Fruit fly (Drosophila melanogaster) whole organism, embryonic: ENCODE data around the gene Ptp36E.

Experiments
- C15 ChIP-seq: fragments of 200-800 bp; sonication (Bioruptor generic); IDR thresholded peaks from 3 replicates; pipeline ENCODE4 v1.3.6; 2022; ENCODE audit warnings: missing biosample characterization, missing genetic modification characterization
- CG10366 ChIP-seq: fragments of 200-800 bp; sonication (Bioruptor generic); IDR thresholded peaks from 2 replicates; pipeline ENCODE4 v1.3.6; 2022; ENCODE audit warnings: missing biosample characterization, missing genetic modification characterization
- CG10462 ChIP-seq: fragments of 200-800 bp; sonication (Bioruptor generic); optimal IDR thresholded peaks from 2 replicates; lab custom pipeline; 2016; ENCODE audit warnings: missing biosample characterization, missing genetic modification characterization
- CG10979 ChIP-seq: fragments of 200-800 bp; sonication (Bioruptor generic); optimal IDR thresholded peaks from 2 replicates; lab custom pipeline; 2018; ENCODE audit warnings: missing biosample characterization, mild to moderate bottlenecking, missing genetic modification characterization, moderate library complexity
- CG11504 ChIP-seq: fragments of 200-800 bp; sonication (Bioruptor generic); optimal IDR thresholded peaks from 3 replicates; lab custom pipeline; 2019; ENCODE audit warnings: missing biosample characterization, mild to moderate bottlenecking, missing genetic modification characterization, moderate library complexity
- CG14965 ChIP-seq: fragments of 200-800 bp; sonication (Bioruptor generic); optimal IDR thresholded peaks from 2 replicates; lab custom pipeline; 2016; ENCODE audit warnings: missing biosample characterization, missing genetic modification characterization, borderline replicate concordance
- CG15269 ChIP-seq: fragments of 200-800 bp; sonication (Bioruptor generic); optimal IDR thresholded peaks from 2 replicates; lab custom pipeline; 2018; ENCODE audit warnings: missing biosample characterization, mild to moderate bottlenecking, missing genetic modification characterization, moderate library complexity
- CG1529 ChIP-seq: fragments of 200-800 bp; sonication (Bioruptor generic); optimal IDR thresholded peaks from 3 replicates; lab custom pipeline; 2018; ENCODE audit warnings: missing biosample characterization, missing genetic modification characterization
- CG15696 ChIP-seq: fragments of 200-800 bp; sonication (Bioruptor generic); optimal IDR thresholded peaks from 2 replicates; lab custom pipeline; 2019; ENCODE audit warnings: missing biosample characterization, mild to moderate bottlenecking, missing genetic modification characterization, moderate library complexity
- CG16863 ChIP-seq: fragments of 200-800 bp; sonication (Bioruptor generic); optimal IDR thresholded peaks from 3 replicates; lab custom pipeline; 2016; ENCODE audit warnings: missing biosample characterization, missing genetic modification characterization
- CG17829 ChIP-seq: fragments of 200-800 bp; optimal IDR thresholded peaks from 2 replicates; lab custom pipeline; 2019; ENCODE audit warnings: missing biosample characterization, mild to moderate bottlenecking, missing genetic modification characterization, moderate library complexity
- CG18599 ChIP-seq: fragments of 200-800 bp; sonication (Bioruptor generic); optimal IDR thresholded peaks from 3 replicates; lab custom pipeline; 2017; ENCODE audit warnings: missing biosample characterization, missing genetic modification characterization, mild to moderate bottlenecking, moderate library complexity, missing genetic modification reagents
- CG18764 ChIP-seq: fragments of 200-800 bp; sonication (Bioruptor generic); optimal IDR thresholded peaks from 3 replicates; lab custom pipeline; 2016; ENCODE audit warnings: missing biosample characterization, missing genetic modification characterization
- CG33213 ChIP-seq: fragments of 200-800 bp; sonication (Bioruptor generic); optimal IDR thresholded peaks from 3 replicates; lab custom pipeline; 2016; ENCODE audit warnings: missing biosample characterization, missing genetic modification characterization
- CG34376 ChIP-seq: fragments of 200-800 bp; sonication (Bioruptor generic); optimal IDR thresholded peaks from 2 replicates; lab custom pipeline; 2018; ENCODE audit warnings: missing biosample characterization, mild to moderate bottlenecking, missing genetic modification characterization
- CG6175 ChIP-seq: fragments of 200-800 bp; sonication (Bioruptor generic); IDR thresholded peaks from 3 replicates; pipeline ENCODE4 v1.3.6; 2022; ENCODE audit warnings: missing biosample characterization, missing genetic modification characterization
- CG6765 ChIP-seq: fragments of 200-800 bp; sonication (Bioruptor generic); optimal IDR thresholded peaks from 3 replicates; lab custom pipeline; 2017; ENCODE audit warnings: missing biosample characterization, mild to moderate bottlenecking, missing genetic modification characterization
- CG9797 ChIP-seq: fragments of 200-800 bp; sonication (Bioruptor generic); optimal IDR thresholded peaks from 3 replicates; lab custom pipeline; 2018; ENCODE audit warnings: missing biosample characterization, mild to moderate bottlenecking, missing genetic modification characterization
- CG9876 ChIP-seq: fragments of 200-800 bp; sonication (Bioruptor generic); optimal IDR thresholded peaks from 2 replicates; lab custom pipeline; 2016; ENCODE audit warnings: missing biosample characterization, missing genetic modification characterization
- CG9932 ChIP-seq: fragments of 200-800 bp; sonication (Bioruptor generic); IDR thresholded peaks from 2 replicates; pipeline ENCODE4 v1.3.6; 2022; ENCODE audit warnings: missing biosample characterization, missing genetic modification characterization
- Chrac-16 ChIP-seq: fragments of 200-800 bp; sonication (Bioruptor generic); optimal IDR thresholded peaks from 3 replicates; lab custom pipeline; 2016; ENCODE audit warnings: missing biosample characterization, missing genetic modification characterization
- CoRest ChIP-seq: fragments of 200-800 bp; sonication (Bioruptor generic); optimal IDR thresholded peaks from 3 replicates; lab custom pipeline; 2018; ENCODE audit warnings: missing biosample characterization, mild to moderate bottlenecking, missing genetic modification characterization, moderate library complexity
- D19A ChIP-seq: fragments of 200-800 bp; optimal IDR thresholded peaks from 3 replicates; lab custom pipeline; 2019; ENCODE audit warnings: missing biosample characterization, mild to moderate bottlenecking, missing genetic modification characterization, moderate library complexity
- Deaf1 ChIP-seq: fragments of 200-800 bp; optimal IDR thresholded peaks from 3 replicates; lab custom pipeline; 2019; ENCODE audit warnings: missing biosample characterization, mild to moderate bottlenecking, missing genetic modification characterization, moderate library complexity
- Dip2 ChIP-seq: fragments of 200-800 bp; sonication (Bioruptor generic); IDR thresholded peaks from 2 replicates; pipeline ENCODE4 v1.3.6; 2022; ENCODE audit warnings: missing biosample characterization, missing genetic modification characterization
- ERR ChIP-seq: fragments of 200-800 bp; sonication (Bioruptor generic); optimal IDR thresholded peaks from 2 replicates; lab custom pipeline; 2016; ENCODE audit warnings: missing biosample characterization, missing genetic modification characterization
- H2.0 ChIP-seq: fragments of 200-800 bp; sonication (Bioruptor generic); IDR thresholded peaks from 2 replicates; pipeline ENCODE4 v1.3.6; 2022; ENCODE audit warnings: missing biosample characterization, missing genetic modification characterization
- HmgZ ChIP-seq: fragments of 200-800 bp; sonication (Bioruptor generic); optimal IDR thresholded peaks from 2 replicates; lab custom pipeline; 2018; ENCODE audit warnings: missing biosample characterization, mild to moderate bottlenecking, missing genetic modification characterization
- Kr ChIP-seq: fragments of 200-800 bp; sonication (Bioruptor generic); optimal IDR thresholded peaks from 2 replicates; lab custom pipeline; 2017; ENCODE audit warnings: missing biosample characterization, mild to moderate bottlenecking, missing genetic modification characterization
- Mad ChIP-seq: fragments of 200-800 bp; sonication (Bioruptor generic); optimal IDR thresholded peaks from 2 replicates; lab custom pipeline; 2016; ENCODE audit warnings: missing biosample characterization, missing genetic modification characterization
- Med ChIP-seq: fragments of 200-800 bp; sonication (Bioruptor generic); peaks from one replicate; lab custom pipeline; 2016; ENCODE audit warnings: missing biosample characterization, missing genetic modification characterization, mild to moderate bottlenecking, inconsistent platforms, moderate library complexity
- Pdp1 ChIP-seq, 2 experiments: fragments of 200-800 bp; sonication (Bioruptor generic); optimal IDR thresholded peaks; 3 replicates each; lab custom pipeline; 2016; ENCODE audit warnings: missing biosample characterization in 2 of 2, missing genetic modification characterization in 2 of 2, mild to moderate bottlenecking in 1 of 2, moderate library complexity in 1 of 2
- Sin3A ChIP-seq: fragments of >200 bp; optimal IDR thresholded peaks from 2 replicates; lab custom pipeline; 2018
- ara ChIP-seq: fragments of 200-800 bp; sonication (Bioruptor generic); IDR thresholded peaks from 2 replicates; pipeline ENCODE4 v1.3.6; 2022; ENCODE audit warnings: missing biosample characterization, missing genetic modification characterization
- bigmax ChIP-seq: fragments of 200-800 bp; sonication (Bioruptor generic); optimal IDR thresholded peaks from 2 replicates; lab custom pipeline; 2018; ENCODE audit warnings: missing biosample characterization, mild to moderate bottlenecking, missing genetic modification characterization
- bowl ChIP-seq: fragments of 200-800 bp; sonication (Bioruptor generic); IDR thresholded peaks from 2 replicates; pipeline ENCODE4 v1.3.6; 2022; ENCODE audit warnings: missing biosample characterization, missing genetic modification characterization
- cato ChIP-seq: fragments of 200-800 bp; sonication (Bioruptor generic); optimal IDR thresholded peaks from 2 replicates; lab custom pipeline; 2016; ENCODE audit warnings: missing biosample characterization, missing genetic modification characterization, borderline replicate concordance
- cg ChIP-seq: fragments of 200-800 bp; sonication (Bioruptor generic); optimal IDR thresholded peaks from 3 replicates; lab custom pipeline; 2019; ENCODE audit warnings: missing biosample characterization, mild to moderate bottlenecking, missing genetic modification characterization, moderate library complexity
- dimm ChIP-seq: fragments of 200-800 bp; sonication (Bioruptor generic); IDR thresholded peaks from 2 replicates; pipeline ENCODE4 v1.3.6; 2022; ENCODE audit warnings: missing biosample characterization, missing genetic modification characterization
- fd96Cb ChIP-seq: fragments of 200-800 bp; sonication (Bioruptor generic); optimal IDR thresholded peaks from 2 replicates; lab custom pipeline; 2018; ENCODE audit warnings: missing biosample characterization, mild to moderate bottlenecking, missing genetic modification characterization, moderate library complexity
- gem ChIP-seq: fragments of 200-800 bp; sonication (Bioruptor generic); optimal IDR thresholded peaks from 2 replicates; lab custom pipeline; 2019; ENCODE audit warnings: missing biosample characterization, mild to moderate bottlenecking, missing genetic modification characterization, moderate library complexity
- gfzf ChIP-seq: fragments of 200-800 bp; sonication (Bioruptor generic); optimal IDR thresholded peaks from 2 replicates; lab custom pipeline; 2016; ENCODE audit warnings: missing biosample characterization, mild to moderate bottlenecking, missing genetic modification characterization, moderate library complexity
- knrl ChIP-seq: fragments of 200-800 bp; sonication (Bioruptor generic); IDR thresholded peaks from 3 replicates; pipeline ENCODE4 v1.3.6; 2022; ENCODE audit warnings: missing biosample characterization, missing genetic modification characterization; ENCODE audit not compliant: partially characterized antibody
- repo ChIP-seq: fragments of 200-800 bp; sonication (Bioruptor generic); optimal IDR thresholded peaks from 2 replicates; lab custom pipeline; 2016; ENCODE audit warnings: missing biosample characterization, missing genetic modification characterization
- salm ChIP-seq: fragments of 200-800 bp; sonication (Bioruptor generic); optimal IDR thresholded peaks from 2 replicates; lab custom pipeline; 2018; ENCODE audit warnings: missing biosample characterization, mild to moderate bottlenecking, missing genetic modification characterization
- sd ChIP-seq: fragments of 200-800 bp; sonication (Bioruptor generic); optimal IDR thresholded peaks from 3 replicates; lab custom pipeline; 2018; ENCODE audit warnings: missing biosample characterization, mild to moderate bottlenecking, missing genetic modification characterization, moderate library complexity
- sens ChIP-seq: fragments of 200-800 bp; sonication (Bioruptor generic); peaks from one replicate; lab custom pipeline; 2016; ENCODE audit warnings: missing biosample characterization, missing genetic modification characterization
- stc ChIP-seq: fragments of 200-800 bp; sonication (Bioruptor generic); IDR thresholded peaks from 2 replicates; pipeline ENCODE4 v1.3.6; 2022; ENCODE audit warnings: missing biosample characterization, missing genetic modification characterization
- zen ChIP-seq: fragments of 200-800 bp; sonication (Bioruptor generic); optimal IDR thresholded peaks from 3 replicates; lab custom pipeline; 2018; ENCODE audit warnings: missing biosample characterization, mild to moderate bottlenecking, missing genetic modification characterization, moderate library complexity
- zen2 ChIP-seq: fragments of 200-800 bp; sonication (Bioruptor generic); IDR thresholded peaks from 3 replicates; pipeline ENCODE4 v1.3.6; 2022; ENCODE audit warnings: missing biosample characterization, missing genetic modification characterization; ENCODE audit not compliant: partially characterized antibody

Ptp36E gene

DNA sequence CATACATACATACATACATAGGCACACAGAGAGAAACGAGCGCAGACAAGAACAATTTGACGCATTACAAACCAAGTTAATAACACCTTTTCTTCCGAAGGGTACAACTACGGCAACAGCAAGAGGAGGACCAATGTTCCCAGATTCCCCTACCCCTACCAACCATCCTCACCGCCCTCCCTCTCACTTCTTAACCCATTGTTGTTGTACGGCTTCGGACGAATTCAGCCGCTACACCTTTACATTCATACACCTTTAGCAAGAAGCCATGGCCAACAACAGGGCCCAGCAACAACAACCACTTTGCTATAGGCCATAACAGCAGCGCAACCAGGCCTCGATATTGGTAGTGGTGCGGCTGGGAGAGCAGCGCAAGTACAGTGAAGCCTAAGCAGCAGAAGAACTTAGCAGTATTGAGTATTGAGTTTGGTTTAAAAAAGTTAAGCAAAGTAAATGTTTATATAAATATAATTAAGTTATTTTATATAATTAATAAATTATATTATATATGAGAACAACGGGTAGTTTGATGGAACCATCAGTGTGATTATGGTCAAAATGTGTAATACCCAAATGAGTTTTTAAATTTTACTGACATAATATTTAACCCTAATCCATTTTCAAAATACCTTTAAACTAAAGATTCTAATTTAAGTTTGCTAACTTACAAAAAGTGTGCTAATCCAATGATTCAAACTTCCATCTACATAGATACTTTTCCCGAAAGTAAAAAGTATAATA, 34.2 kb downstream of the Ptp36E start (continued):
- no peak for TF ChIP-seq salm (tag; lab: Kevin White, UChicago)
- TF ChIP-seq stc = no peak
- TF ChIP-seq sens (GFP tag; lab: Kevin White, UChicago) = peak; percentile 78
- no peak for TF ChIP-seq Dip2 (GFP tag; lab: Robert Waterston, UW)
- no peak for TF ChIP-seq bowl (GFP tag; lab: Robert Waterston, UW)
- no peak for TF ChIP-seq HmgZ
- no peak for TF ChIP-seq cato (GFP tag; lab: Kevin White, UChicago)
- TF ChIP-seq CG9876 = no peak
- TF ChIP-seq Sin3A (lab: Kevin White, UChicago) = no peak
- peak; percentile 21 for TF ChIP-seq fd96Cb (tag; lab: Kevin White, UChicago)
- no peak for TF ChIP-seq Kr
- peak in 1 of 2 experiments; percentile 48 for TF ChIP-seq Pdp1 (GFP tag; optimal IDR thresholded peaks at IDR 0.05; lab: Kevin White, UChicago)
- peak; percentile 28; the same call in 1 of the 2 replicates for TF ChIP-seq CG10366
- TF ChIP-seq gem (tag; lab: Kevin White, UChicago) = peak; percentile 52
- TF ChIP-seq Deaf1 = no peak
- no peak for TF ChIP-seq CG18599 (GFP tag; lab: Kevin White, UChicago)
- TF ChIP-seq CG15696 (tag; lab: Kevin White, UChicago) = peak; percentile 2
- TF ChIP-seq CG33213 (GFP tag; lab: Kevin White, UChicago) = no peak
- TF ChIP-seq zen (tag; lab: Kevin White, UChicago) = no peak
- TF ChIP-seq bigmax (GFP tag; lab: Kevin White, UChicago) = no peak
- TF ChIP-seq CG11504 (tag; lab: Kevin White, UChicago) = peak; percentile 21
- TF ChIP-seq CG1529 (GFP tag; lab: Kevin White, UChicago) = no peak
- TF ChIP-seq CG16863 (GFP tag; lab: Kevin White, UChicago) = no peak
- TF ChIP-seq C15 (GFP tag; lab: Robert Waterston, UW) = no peak
- no peak for TF ChIP-seq dimm
- peak; percentile 83 for TF ChIP-seq cg (GFP tag; lab: Kevin White, UChicago)
- TF ChIP-seq gfzf (GFP tag; lab: Kevin White, UChicago) = no peak
- TF ChIP-seq CoRest (tag; lab: Kevin White, UChicago) = no peak
- 0 out of 2 replicates have a peak, but pooled peaks have one; percentile 4 for TF ChIP-seq ara
- no peak for TF ChIP-seq CG17829 (tag; lab: Kevin White, UChicago)
- no peak for TF ChIP-seq zen2 (GFP tag; lab: Robert Waterston, UW)
- no peak for TF ChIP-seq repo (GFP tag; lab: Kevin White, UChicago)
- TF ChIP-seq CG34376 = no peak
- no peak for TF ChIP-seq CG14965 (GFP tag; lab: Kevin White, UChicago)
- no peak for TF ChIP-seq sd
- no peak for TF ChIP-seq CG10979 (tag; lab: Kevin White, UChicago)
- TF ChIP-seq CG9797 (GFP tag; lab: Kevin White, UChicago) = no peak
- TF ChIP-seq Chrac-16 (GFP tag; lab: Kevin White, UChicago) = peak; percentile 11
- TF ChIP-seq CG18764 = no peak
- TF ChIP-seq CG6765 (GFP tag; lab: Kevin White, UChicago) = no peak
- no peak for TF ChIP-seq D19A (tag; lab: Kevin White, UChicago)
- TF ChIP-seq CG9932 = peak; percentile 79
- no peak for TF ChIP-seq CG6175 (GFP tag; lab: Robert Waterston, UW)
- peak; percentile 65; the same call in 1 of the 2 replicates for TF ChIP-seq H2.0 (GFP tag; lab: Robert Waterston, UW)
- no peak for TF ChIP-seq knrl
- TF ChIP-seq Med (GFP tag; lab: Kevin White, UChicago) = peak; percentile 86
- no peak for TF ChIP-seq ERR (GFP tag; lab: Kevin White, UChicago)
- no peak for TF ChIP-seq CG10462 (GFP tag; lab: Kevin White, UChicago)
- no peak for TF ChIP-seq Mad (GFP tag; lab: Kevin White, UChicago)
- peak; percentile 44 for TF ChIP-seq CG15269
